Worm (Caenorhabditis elegans): ENCODE data around the gene skih-2.
"Not testable (repeated sequence)": the region's sequence is repeated elsewhere in the genome, so short reads cannot be mapped to it uniquely, and the experiment has no call there.

ce11 chrIV:11154425-11155114, 12.4 kb upstream of the skih-2 start, which contains the start of gene C08F8.3:
- TF ChIP-seq B0310.2 (tag; optimal IDR thresholded peaks at IDR 0.05); scrt-1 (GFP tag; IDR thresholded peaks at IDR 0.05); ama-1 (optimal IDR thresholded peaks at IDR 0.05); hmbx-1 (tag; optimal IDR thresholded peaks at IDR 0.05); hnd-1 (tag; optimal IDR thresholded peaks at IDR 0.05); tbx-11 (GFP tag; IDR thresholded peaks at IDR 0.05); hmg-4 (GFP tag; optimal IDR thresholded peaks at IDR 0.05); aly-1 (tag; optimal IDR thresholded peaks at IDR 0.05); tra-4 (tag; optimal IDR thresholded peaks at IDR 0.05); tbx-37 (GFP tag; conservative IDR thresholded peaks at IDR 0.05); sea-1 (GFP tag; conservative IDR thresholded peaks at IDR 0.05); flt-1 (GFP tag; IDR thresholded peaks at IDR 0.05): not testable (repeated sequence)
